Worm (Caenorhabditis elegans) whole organism, L4 larva: ENCODE measurements around the gene C17H12.11.
A peak's percentile ranks its signal among the peaks of the same experiment; 100 is the strongest.

Experiments
- D1046.2 ChIP-seq: fragments of 200-800 bp; sonication (Bioruptor generic); IDR thresholded peaks from 2 replicates; pipeline ENCODE4 v1.3.6; 2022; ENCODE audit warnings: missing genetic modification characterization, missing compliant biosample characterization
- F10B5.3 ChIP-seq: sonication (generic microtip); optimal IDR thresholded peaks from 2 replicates; lab custom pipeline; 2016; ENCODE audit warnings: mild to moderate bottlenecking, missing genetic modification characterization, missing compliant biosample characterization
- F44E2.7 ChIP-seq: fragments of 200-800 bp; sonication (Bioruptor generic); IDR thresholded peaks from 2 replicates; pipeline ENCODE4 v2.1.2; 2022; ENCODE audit warnings: missing genetic modification characterization, missing compliant biosample characterization
- F49E8.2 ChIP-seq: sonication (generic microtip); optimal IDR thresholded peaks from 2 replicates; lab custom pipeline; 2016; ENCODE audit warnings: missing compliant biosample characterization, mild to moderate bottlenecking, missing genetic modification characterization, borderline replicate concordance
- R02D3.7 ChIP-seq: fragments of 150-350 bp; sonication (generic microtip); optimal IDR thresholded peaks from 3 replicates; lab custom pipeline; 2014; ENCODE audit warnings: missing biosample characterization, missing genetic modification characterization
- T26A8.4 ChIP-seq: fragments of 200-800 bp; sonication (Bioruptor generic); IDR thresholded peaks from 2 replicates; pipeline ENCODE4 v1.3.6; 2022; ENCODE audit warnings: missing genetic modification characterization, missing compliant biosample characterization
- ces-1 ChIP-seq: fragments of 150-350 bp; sonication (generic microtip); optimal IDR thresholded peaks from 4 replicates; lab custom pipeline; 2014; ENCODE audit warnings: missing biosample characterization, missing genetic modification reagents, missing genetic modification characterization
- daf-16 ChIP-seq, 3 experiments: sonication (generic microtip); optimal IDR thresholded peaks; 2 replicates each; lab custom pipeline; 2016 to 2017; ENCODE audit warnings: missing genetic modification characterization in 3 of 3, missing genetic modification reagents in 3 of 3, mild to moderate bottlenecking in 2 of 3, missing compliant biosample characterization in 2 of 3, missing biosample characterization in 1 of 3, moderate library complexity in 1 of 3
- daf-8 ChIP-seq: fragments of 200-800 bp; sonication (Bioruptor generic); IDR thresholded peaks from 2 replicates; pipeline ENCODE4 v1.3.6; 2022; ENCODE audit warnings: missing genetic modification characterization, missing compliant biosample characterization
- dpl-1 ChIP-seq: fragments of 150-350 bp; optimal IDR thresholded peaks from 2 replicates; lab custom pipeline; 2014; ENCODE audit warnings: missing biosample characterization, missing genetic modification reagents, missing genetic modification characterization
- duxl-1 ChIP-seq: sonication (generic microtip); optimal IDR thresholded peaks from 2 replicates; lab custom pipeline; 2016; ENCODE audit warnings: mild to moderate bottlenecking, missing genetic modification characterization, moderate library complexity, missing compliant biosample characterization; ENCODE audit not compliant: poor library complexity
- dve-1 ChIP-seq: sonication (generic microtip); optimal IDR thresholded peaks from 2 replicates; lab custom pipeline; 2017; ENCODE audit warnings: antibody characterized with exemption, mild to moderate bottlenecking, missing genetic modification characterization, missing compliant biosample characterization; ENCODE audit not compliant: insufficient read depth
- egl-27 ChIP-seq: sonication (generic microtip); optimal IDR thresholded peaks from 3 replicates; lab custom pipeline; 2017; ENCODE audit warnings: missing biosample characterization, missing genetic modification reagents, missing genetic modification characterization
- fkh-10 ChIP-seq: fragments of 150-350 bp; optimal IDR thresholded peaks from 2 replicates; lab custom pipeline; 2014; ENCODE audit warnings: missing biosample characterization, missing genetic modification reagents, missing genetic modification characterization
- lin-1 ChIP-seq: fragments of 200-800 bp; sonication (Bioruptor generic); IDR thresholded peaks from 2 replicates; pipeline ENCODE4 v1.3.6; 2022; ENCODE audit warnings: missing genetic modification reagents, missing genetic modification characterization, missing compliant biosample characterization
- lin-13 ChIP-seq: fragments of 150-350 bp; optimal IDR thresholded peaks from 2 replicates; lab custom pipeline; 2014; ENCODE audit warnings: missing biosample characterization, missing genetic modification reagents, missing genetic modification characterization
- lin-15B ChIP-seq: fragments of 150-350 bp; sonication (generic microtip); optimal IDR thresholded peaks from 3 replicates; lab custom pipeline; 2014; ENCODE audit warnings: missing biosample characterization, missing genetic modification characterization
- lin-29 ChIP-seq: fragments of 200-800 bp; sonication (Bioruptor generic); IDR thresholded peaks from 2 replicates; pipeline ENCODE4 v1.3.6; 2022; ENCODE audit warnings: missing genetic modification reagents, missing genetic modification characterization, missing compliant biosample characterization
- lsy-2 ChIP-seq, 2 experiments: fragments of 150-350 bp in 1 of 2; sonication (generic microtip) in 1 of 2; optimal IDR thresholded peaks; 2 replicates each; lab custom pipeline; 2014 to 2017; ENCODE audit warnings: missing biosample characterization in 2 of 2, missing genetic modification characterization in 2 of 2
- madf-9 ChIP-seq: fragments of 200-800 bp; sonication (Bioruptor generic); conservative IDR thresholded peaks from 2 replicates; pipeline ENCODE4 v1.3.6; 2022; ENCODE audit warnings: missing genetic modification reagents, missing genetic modification characterization, missing compliant biosample characterization
- mdt-29 ChIP-seq: fragments of 200-800 bp; sonication (Bioruptor generic); IDR thresholded peaks from 2 replicates; pipeline ENCODE4 v1.3.6; 2022; ENCODE audit warnings: missing genetic modification reagents, missing genetic modification characterization, missing compliant biosample characterization
- mep-1 ChIP-seq: fragments of 150-350 bp; sonication (generic microtip); optimal IDR thresholded peaks from 3 replicates; lab custom pipeline; 2014; ENCODE audit warnings: missing biosample characterization, missing genetic modification characterization
- mes-2 ChIP-seq: sonication (generic microtip); optimal IDR thresholded peaks from 2 replicates; lab custom pipeline; 2016; ENCODE audit warnings: missing genotype, mild to moderate bottlenecking, missing genetic modification characterization, missing compliant biosample characterization; ENCODE audit not compliant: poor library complexity, severe bottlenecking
- mxl-2 ChIP-seq: fragments of 200-800 bp; sonication (Bioruptor generic); conservative IDR thresholded peaks from 2 replicates; pipeline ENCODE4 v1.3.6; 2022; ENCODE audit warnings: missing genetic modification reagents, missing genetic modification characterization, missing compliant biosample characterization
- mxl-3 ChIP-seq: fragments of 200-800 bp; sonication (Bioruptor generic); optimal IDR thresholded peaks from 2 replicates; lab custom pipeline; 2018; ENCODE audit warnings: mild to moderate bottlenecking, missing genetic modification characterization, missing compliant biosample characterization
- nhr-10 ChIP-seq: fragments of 150-350 bp; optimal IDR thresholded peaks from 2 replicates; lab custom pipeline; 2014; ENCODE audit warnings: missing biosample characterization, missing genetic modification characterization
- nhr-11 ChIP-seq: fragments of 150-350 bp; optimal IDR thresholded peaks from 2 replicates; lab custom pipeline; 2014; ENCODE audit warnings: missing biosample characterization, missing genetic modification characterization
- nhr-237 ChIP-seq: sonication (generic microtip); optimal IDR thresholded peaks from 2 replicates; lab custom pipeline; 2017; ENCODE audit warnings: missing biosample characterization, missing genetic modification characterization
- nhr-25 ChIP-seq: sonication (generic microtip); optimal IDR thresholded peaks from 2 replicates; lab custom pipeline; 2017; ENCODE audit warnings: missing genetic modification characterization, mild to moderate bottlenecking, missing compliant biosample characterization, antibody characterized with exemption, moderate library complexity, borderline replicate concordance; ENCODE audit not compliant: insufficient read depth
- nhr-42 ChIP-seq: fragments of 200-800 bp; sonication (Bioruptor generic); IDR thresholded peaks from 2 replicates; pipeline ENCODE4 v1.3.6; 2022; ENCODE audit warnings: missing genetic modification characterization, missing compliant biosample characterization
- nhr-48 ChIP-seq: sonication (generic microtip); optimal IDR thresholded peaks from 2 replicates; lab custom pipeline; 2016; ENCODE audit warnings: mild to moderate bottlenecking, missing genetic modification characterization, missing compliant biosample characterization
- pha-4 ChIP-seq, 2 experiments: fragments of 150-350 bp in 1 of 2; fragments of 200-800 bp in 1 of 2; sonication (Bioruptor generic) in 1 of 2; IDR thresholded peaks in 1 of 2; optimal IDR thresholded peaks in 1 of 2; 2 replicates each; pipeline versions ENCODE4 v1.3.6 to Lab custom; 2014 to 2022; ENCODE audit warnings: missing genetic modification characterization in 2 of 2, missing genetic modification reagents in 2 of 2, missing biosample characterization in 1 of 2, missing compliant biosample characterization in 1 of 2
- pqm-1 ChIP-seq: sonication (generic microtip); optimal IDR thresholded peaks from 2 replicates; lab custom pipeline; 2017; ENCODE audit warnings: missing biosample characterization, missing genetic modification characterization
- rbr-2 ChIP-seq: sonication (generic microtip); optimal IDR thresholded peaks from 2 replicates; lab custom pipeline; 2016; ENCODE audit warnings: missing genotype, missing genetic modification characterization, missing compliant biosample characterization
- saeg-2 ChIP-seq: fragments of 200-800 bp; sonication (Bioruptor generic); IDR thresholded peaks from 2 replicates; pipeline ENCODE4 v1.3.6; 2022; ENCODE audit warnings: missing genetic modification reagents, missing genetic modification characterization, missing compliant biosample characterization
- set-16 ChIP-seq: fragments of 200-800 bp; sonication (Bioruptor generic); IDR thresholded peaks from 2 replicates; pipeline ENCODE4 v1.3.6; 2022; ENCODE audit warnings: missing genetic modification reagents, missing genetic modification characterization, missing compliant biosample characterization
- skn-1 ChIP-seq: fragments of 150-350 bp; optimal IDR thresholded peaks from 2 replicates; lab custom pipeline; 2014; ENCODE audit warnings: missing biosample characterization, missing genetic modification characterization
- snpc-1.2 ChIP-seq: fragments of 200-800 bp; sonication (Bioruptor generic); IDR thresholded peaks from 2 replicates; pipeline ENCODE4 v1.3.6; 2022; ENCODE audit warnings: missing genetic modification reagents, missing genetic modification characterization, missing compliant biosample characterization
- snpc-4 ChIP-seq: fragments of 150-350 bp; optimal IDR thresholded peaks from 2 replicates; lab custom pipeline; 2014; ENCODE audit warnings: missing biosample characterization, missing genetic modification characterization
- spr-3 ChIP-seq: fragments of 200-800 bp; sonication (Bioruptor generic); optimal IDR thresholded peaks from 2 replicates; lab custom pipeline; 2018; ENCODE audit warnings: mild to moderate bottlenecking, missing genetic modification characterization, missing compliant biosample characterization
- unc-62 ChIP-seq, 3 experiments: fragments of 150-350 bp in 1 of 3; sonication (generic microtip); optimal IDR thresholded peaks in 2 of 3; peaks in 1 of 3; 1 replicate in 1 of 3; 2 replicates in 2 of 3; lab custom pipeline; 2014 to 2017; ENCODE audit warnings: missing biosample characterization in 3 of 3, missing genetic modification characterization in 3 of 3, missing genetic modification reagents in 3 of 3, missing genotype in 1 of 3
- zag-1 ChIP-seq: fragments of 150-350 bp; optimal IDR thresholded peaks from 2 replicates; lab custom pipeline; 2014; ENCODE audit warnings: missing biosample characterization, missing genetic modification characterization
- zip-11 ChIP-seq: fragments of 200-800 bp; sonication (Bioruptor generic); IDR thresholded peaks from 2 replicates; pipeline ENCODE4 v1.3.6; 2022; ENCODE audit warnings: missing genetic modification characterization, missing compliant biosample characterization

C17H12.11 gene

DNA sequence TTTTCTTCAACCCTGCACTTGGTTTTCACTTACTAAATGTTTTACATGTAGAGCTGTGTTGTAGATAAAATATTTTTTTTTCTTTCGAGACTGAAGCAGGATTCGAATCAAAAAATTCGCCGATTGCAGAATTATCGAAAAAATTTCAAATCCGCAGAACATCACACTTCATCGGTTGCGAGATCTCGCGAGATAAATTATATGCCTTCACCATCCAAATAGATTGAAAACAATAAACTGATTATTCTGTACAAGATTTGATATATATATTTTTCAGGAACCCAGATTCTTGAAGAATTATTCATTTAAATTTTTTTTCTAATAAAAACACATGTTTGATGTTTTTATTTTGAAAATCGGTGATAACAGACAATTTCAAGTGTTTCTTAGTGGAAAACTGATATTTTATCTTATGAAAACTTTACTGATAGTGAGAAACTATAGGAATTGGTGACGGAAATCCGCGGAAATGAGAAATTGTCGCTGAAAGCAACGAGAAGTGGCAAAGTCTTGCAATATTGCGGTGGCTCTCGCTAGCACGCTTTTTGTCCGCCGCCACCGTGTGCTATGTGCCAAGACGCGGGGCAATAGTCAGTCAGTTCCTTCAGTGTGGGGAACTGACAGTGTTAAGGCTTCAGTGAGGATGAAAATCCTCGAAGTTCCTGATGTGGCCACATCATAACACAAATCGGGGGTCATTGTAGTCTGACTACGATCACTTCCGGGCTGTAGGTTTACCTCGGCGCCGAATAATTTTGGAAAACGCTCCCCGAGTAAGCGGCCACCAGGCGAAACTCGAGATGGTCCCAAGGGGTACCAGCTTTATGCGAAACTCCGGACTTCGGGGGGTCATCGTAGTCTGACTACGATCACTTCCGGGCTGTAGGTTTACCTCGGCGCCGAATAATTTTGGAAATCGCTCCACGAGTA lies 9.5 kb upstream of the C17H12.11 start (continued):
- TF ChIP-seq lin-13 (GFP tag; lab: Kevin White, UChicago) (peak; percentile 22), mes-2 (tag; lab: Kevin White, UChicago) (peak; percentile 29), nhr-237 (no peak), F44E2.7 (0 out of 2 replicates have a peak, but pooled peaks have one; percentile 56), lsy-2 (tag; optimal IDR thresholded peaks at IDR 0.05; lab: Kevin White, UChicago) (peak in 1 of 2 experiments; percentile 48), mep-1 (peak; percentile 35), F10B5.3 (tag; lab: Kevin White, UChicago) (no peak), daf-16 (GFP tag; optimal IDR thresholded peaks at IDR 0.05; lab: Kevin White, UChicago) (no peak), daf-16 (tag; optimal IDR thresholded peaks at IDR 0.05; lab: Kevin White, UChicago) (peak; percentile 15), duxl-1 (tag; lab: Kevin White, UChicago) (peak; percentile 55), pha-4 (GFP tag; IDR thresholded peaks at IDR 0.05; lab: Robert Waterston, UW) (peak; percentile 54; the same call in 1 of the 2 replicates), pha-4 (tag; optimal IDR thresholded peaks at IDR 0.05; lab: Kevin White, UChicago) (no peak), set-16 (GFP tag; lab: Robert Waterston, UW) (peak; percentile 76), mxl-3 (no peak)

DNA sequence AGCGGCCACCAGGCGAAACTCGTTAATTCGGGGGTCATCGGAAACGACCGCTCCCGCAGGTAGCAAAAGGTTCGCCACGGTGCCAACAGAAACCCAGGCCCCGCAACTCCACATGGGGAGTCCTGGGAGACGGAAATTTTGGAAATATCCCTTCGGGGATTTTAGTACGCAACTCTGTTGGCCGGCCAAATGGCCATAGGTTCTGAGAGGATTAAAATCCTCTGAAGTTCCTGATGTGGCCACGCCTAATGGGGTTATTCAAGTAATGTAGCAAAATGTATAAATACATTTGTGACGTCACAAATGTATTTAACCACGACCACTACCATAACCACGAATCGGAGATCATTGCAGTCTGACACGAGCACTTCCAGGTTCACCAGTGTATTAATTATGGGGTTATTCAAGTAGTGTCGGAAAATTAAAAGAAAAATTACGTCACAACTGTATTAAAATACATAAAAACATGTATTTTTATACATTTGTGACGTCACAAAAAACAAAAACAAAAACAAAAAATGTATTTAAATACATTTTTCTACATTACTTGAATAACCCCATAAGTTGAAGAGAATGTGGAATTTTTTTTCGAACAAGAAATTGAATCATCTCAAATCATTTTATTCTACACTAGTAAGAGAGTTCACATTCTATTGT lies 8.7 kb upstream of the C17H12.11 start:
- TF ChIP-seq snpc-4 (tag; lab: Kevin White, UChicago): no peak
- no peak for TF ChIP-seq mxl-3
- TF ChIP-seq nhr-25 (tag; lab: Kevin White, UChicago): no peak
- no peak for TF ChIP-seq egl-27 (tag; lab: Kevin White, UChicago)
- TF ChIP-seq snpc-1.2 (GFP tag; lab: Robert Waterston, UW): peak; percentile 91
- no peak for TF ChIP-seq nhr-48
- no peak for TF ChIP-seq daf-8 (GFP tag; lab: Robert Waterston, UW)
- TF ChIP-seq fkh-10 (GFP tag; lab: Kevin White, UChicago): no peak
- no peak for TF ChIP-seq nhr-11
- no peak for TF ChIP-seq rbr-2 (tag; lab: Kevin White, UChicago)
- TF ChIP-seq dpl-1 (GFP tag; lab: Kevin White, UChicago): no peak
- no peak for TF ChIP-seq zag-1
- TF ChIP-seq mep-1: no peak
- TF ChIP-seq spr-3: no peak
- TF ChIP-seq R02D3.7 (tag; lab: Kevin White, UChicago): no peak
- no peak for TF ChIP-seq dve-1 (tag; lab: Kevin White, UChicago)
- TF ChIP-seq pqm-1 (tag; lab: Kevin White, UChicago): no peak
- TF ChIP-seq lin-1 (GFP tag; lab: Robert Waterston, UW): no peak
- TF ChIP-seq lin-15B: no peak
- no peak for TF ChIP-seq madf-9 (GFP tag; lab: Robert Waterston, UW)
- no peak for TF ChIP-seq D1046.2 (GFP tag; lab: Robert Waterston, UW)
- TF ChIP-seq nhr-10: no peak
- TF ChIP-seq mxl-2 (GFP tag; lab: Robert Waterston, UW): no peak
- no peak for TF ChIP-seq daf-16 (GFP tag; optimal IDR thresholded peaks at IDR 0.05; lab: Kevin White, UChicago)
- TF ChIP-seq daf-16 (tag; optimal IDR thresholded peaks at IDR 0.05; lab: Kevin White, UChicago): peak; percentile 3
- no peak for TF ChIP-seq lin-29 (GFP tag; lab: Robert Waterston, UW)
- no peak for TF ChIP-seq nhr-42 (GFP tag; lab: Robert Waterston, UW)
- peak; percentile 82 for TF ChIP-seq F49E8.2 (tag; lab: Kevin White, UChicago)
- TF ChIP-seq unc-62 (GFP tag; optimal IDR thresholded peaks at IDR 0.05 in 1 of 2; lab: Kevin White, UChicago): peak in 1 of 2 experiments; percentile 70
- no peak for TF ChIP-seq unc-62 (tag; optimal IDR thresholded peaks at IDR 0.05; lab: Kevin White, UChicago)
- no peak for TF ChIP-seq saeg-2 (GFP tag; lab: Robert Waterston, UW)
- TF ChIP-seq ces-1 (GFP tag; lab: Kevin White, UChicago): no peak
- peak; percentile 21 for TF ChIP-seq duxl-1 (tag; lab: Kevin White, UChicago)
- TF ChIP-seq T26A8.4: peak; percentile 17; the same call in 1 of the 2 replicates
- no peak for TF ChIP-seq mdt-29 (GFP tag; lab: Robert Waterston, UW)
- no peak for TF ChIP-seq zip-11
- TF ChIP-seq skn-1 (tag; lab: Kevin White, UChicago): no peak
